Worm (Caenorhabditis elegans): Measurements from ENCODE around the gene ptp-8.

- TF ChIP-seq zag-1 (tag; optimal IDR thresholded peaks at IDR 0.05) = no peak
- no peak for TF ChIP-seq snpc-4 (tag; optimal IDR thresholded peaks at IDR 0.05)
- no peak for TF ChIP-seq egl-27 (tag; optimal IDR thresholded peaks at IDR 0.05)
- TF ChIP-seq unc-62 (GFP tag; optimal IDR thresholded peaks at IDR 0.05) = no peak
- TF ChIP-seq nhr-28 (tag; optimal IDR thresholded peaks at IDR 0.05) = no peak
- no peak for TF ChIP-seq pqm-1 (tag; optimal IDR thresholded peaks at IDR 0.05)
- TF ChIP-seq fos-1 (tag; optimal IDR thresholded peaks at IDR 0.05) = no peak
- TF ChIP-seq skn-1 (tag; optimal IDR thresholded peaks at IDR 0.05) = no peak
- no peak for TF ChIP-seq pha-4 (tag; optimal IDR thresholded peaks at IDR 0.05)
- TF ChIP-seq ceh-82 (tag; optimal IDR thresholded peaks at IDR 0.05) = no peak
- TF ChIP-seq fkh-10 (GFP tag; optimal IDR thresholded peaks at IDR 0.05) = no peak
- TF ChIP-seq ama-1 (optimal IDR thresholded peaks at IDR 0.05) = no peak
- no peak for TF ChIP-seq nhr-12 (tag; optimal IDR thresholded peaks at IDR 0.05)
- no peak for TF ChIP-seq daf-12 (tag; optimal IDR thresholded peaks at IDR 0.05)
These were observed 37.0 kb downstream of the ptp-8 start, which contains the start of gene B0496.6 for ce11 chrIV:7418818-7419217.
